Worm (Caenorhabditis elegans) whole organism, late embryonic: ENCODE data around the gene sdc-1.
A peak's percentile ranks its signal among the peaks of the same experiment; 100 is the strongest.

ENCODE experiments used
- K09A11.1 ChIP-seq: sonication (generic microtip); optimal IDR thresholded peaks from 2 replicates; lab custom pipeline; 2017; ENCODE audit warnings: antibody characterized with exemption, mild to moderate bottlenecking, missing genetic modification characterization, missing compliant biosample characterization; ENCODE audit not compliant: insufficient read depth
- T23F11.4 ChIP-seq: fragments of 200-800 bp; sonication (Bioruptor generic); optimal IDR thresholded peaks from 2 replicates; lab custom pipeline; 2018; ENCODE audit warnings: mild to moderate bottlenecking, missing genetic modification characterization, missing compliant biosample characterization
- Y22D7AL.16 ChIP-seq: sonication (generic microtip); optimal IDR thresholded peaks from 2 replicates; lab custom pipeline; 2016; ENCODE audit warnings: missing genetic modification characterization, missing compliant biosample characterization
- ceh-19 ChIP-seq: fragments of 200-800 bp; sonication (Bioruptor generic); optimal IDR thresholded peaks from 2 replicates; lab custom pipeline; 2018; ENCODE audit warnings: mild to moderate bottlenecking, missing genetic modification characterization, missing compliant biosample characterization
- ceh-2 ChIP-seq: sonication (generic microtip); optimal IDR thresholded peaks from 2 replicates; lab custom pipeline; 2016; ENCODE audit warnings: missing genotype, missing genetic modification characterization, missing compliant biosample characterization
- ceh-34 ChIP-seq: sonication (generic microtip); optimal IDR thresholded peaks from 2 replicates; lab custom pipeline; 2016; ENCODE audit warnings: mild to moderate bottlenecking, missing genetic modification characterization, missing compliant biosample characterization
- che-1 ChIP-seq: sonication (generic microtip); optimal IDR thresholded peaks from 2 replicates; lab custom pipeline; 2016; ENCODE audit warnings: mild to moderate bottlenecking, missing genetic modification characterization, missing compliant biosample characterization
- dve-1 ChIP-seq: sonication (generic microtip); optimal IDR thresholded peaks from 2 replicates; lab custom pipeline; 2017; ENCODE audit warnings: antibody characterized with exemption, mild to moderate bottlenecking, missing genetic modification characterization, missing compliant biosample characterization
- elt-2 ChIP-seq: sonication (generic microtip); optimal IDR thresholded peaks from 2 replicates; lab custom pipeline; 2016; ENCODE audit warnings: missing genetic modification reagents, missing genetic modification characterization, missing compliant biosample characterization
- elt-4 ChIP-seq: sonication (generic microtip); optimal IDR thresholded peaks from 2 replicates; lab custom pipeline; 2016; ENCODE audit warnings: missing genetic modification characterization, missing compliant biosample characterization
- eyg-1 ChIP-seq: sonication (generic microtip); optimal IDR thresholded peaks from 2 replicates; lab custom pipeline; 2016; ENCODE audit warnings: missing genotype, missing genetic modification characterization, missing compliant biosample characterization
- fax-1 ChIP-seq: sonication (generic microtip); optimal IDR thresholded peaks from 2 replicates; lab custom pipeline; 2016; ENCODE audit warnings: missing genotype, missing genetic modification characterization, missing compliant biosample characterization
- fkh-10 ChIP-seq: fragments of 150-350 bp; optimal IDR thresholded peaks from 2 replicates; lab custom pipeline; 2014; ENCODE audit warnings: missing biosample characterization, missing genetic modification reagents, missing genetic modification characterization
- fkh-6 ChIP-seq: sonication (generic microtip); optimal IDR thresholded peaks from 2 replicates; lab custom pipeline; 2016; ENCODE audit warnings: missing genetic modification characterization, missing compliant biosample characterization
- gmeb-2 ChIP-seq: sonication (generic microtip); optimal IDR thresholded peaks from 2 replicates; lab custom pipeline; 2016; ENCODE audit warnings: missing genetic modification characterization, inconsistent platforms, missing compliant biosample characterization
- hlh-13 ChIP-seq: fragments of 200-800 bp; sonication (Bioruptor generic); optimal IDR thresholded peaks from 2 replicates; lab custom pipeline; 2018; ENCODE audit warnings: mild to moderate bottlenecking, missing genetic modification characterization, missing compliant biosample characterization
- hlh-15 ChIP-seq: sonication (generic microtip); optimal IDR thresholded peaks from 2 replicates; lab custom pipeline; 2016; ENCODE audit warnings: missing genetic modification characterization, missing compliant biosample characterization
- hlh-30 ChIP-seq: sonication (generic microtip); optimal IDR thresholded peaks from 2 replicates; lab custom pipeline; 2017; ENCODE audit warnings: antibody characterized with exemption, missing genetic modification characterization, missing compliant biosample characterization; ENCODE audit not compliant: insufficient read depth
- hlh-8 ChIP-seq: sonication (generic microtip); optimal IDR thresholded peaks from 2 replicates; lab custom pipeline; 2016; ENCODE audit warnings: missing genotype, missing genetic modification characterization, missing compliant biosample characterization
- lin-11 ChIP-seq: fragments of 200-800 bp; sonication (Bioruptor generic); optimal IDR thresholded peaks from 2 replicates; lab custom pipeline; 2018; ENCODE audit warnings: mild to moderate bottlenecking, missing genetic modification characterization, missing compliant biosample characterization
- nhr-232 ChIP-seq: sonication (generic microtip); optimal IDR thresholded peaks from 2 replicates; lab custom pipeline; 2016; ENCODE audit warnings: missing genetic modification characterization, missing compliant biosample characterization
- odd-2 ChIP-seq: sonication (generic microtip); optimal IDR thresholded peaks from 2 replicates; lab custom pipeline; 2017; ENCODE audit warnings: antibody characterized with exemption, mild to moderate bottlenecking, missing genetic modification characterization, missing compliant biosample characterization
- pag-3 ChIP-seq: sonication (generic microtip); optimal IDR thresholded peaks from 2 replicates; lab custom pipeline; 2016; ENCODE audit warnings: missing compliant biosample characterization, missing genetic modification characterization, borderline replicate concordance
- pat-9 ChIP-seq: fragments of 200-800 bp; sonication (Bioruptor generic); optimal IDR thresholded peaks from 2 replicates; lab custom pipeline; 2018; ENCODE audit warnings: mild to moderate bottlenecking, missing genetic modification characterization, moderate library complexity, missing compliant biosample characterization
- pax-1 ChIP-seq: fragments of 150-350 bp; optimal IDR thresholded peaks from 2 replicates; lab custom pipeline; 2014; ENCODE audit warnings: missing biosample characterization, missing genetic modification characterization
- pha-4 ChIP-seq: fragments of 150-350 bp; optimal IDR thresholded peaks from 2 replicates; lab custom pipeline; 2018; ENCODE audit warnings: missing biosample characterization, missing genetic modification reagents, missing genetic modification characterization
- sox-2 ChIP-seq: fragments of 200-800 bp; sonication (Bioruptor generic); IDR thresholded peaks from 2 replicates; pipeline ENCODE4 v1.3.6; 2022; ENCODE audit warnings: missing genetic modification reagents, missing genetic modification characterization, missing compliant biosample characterization
- tbx-2 ChIP-seq: sonication (generic microtip); optimal IDR thresholded peaks from 2 replicates; lab custom pipeline; 2016; ENCODE audit warnings: missing genetic modification characterization, missing compliant biosample characterization
- tbx-7 ChIP-seq: sonication (generic microtip); optimal IDR thresholded peaks from 2 replicates; lab custom pipeline; 2016; ENCODE audit warnings: missing genotype, missing genetic modification characterization, missing compliant biosample characterization
- ttx-3 ChIP-seq: sonication (generic microtip); optimal IDR thresholded peaks from 2 replicates; lab custom pipeline; 2016; ENCODE audit warnings: missing genetic modification reagents, missing genetic modification characterization, missing compliant biosample characterization
- unc-86 ChIP-seq: sonication (generic microtip); optimal IDR thresholded peaks from 2 replicates; lab custom pipeline; 2016; ENCODE audit warnings: missing genetic modification characterization, missing compliant biosample characterization

Gene sdc-1

ce11 chrX:16250679-16251078 is 24.9 kb upstream of the sdc-1 start, which contains the start of gene W10G6.6:
Gene W10G6.6, minus strand, starts transcription at chrX:16250779.
- no peak for TF ChIP-seq pag-3 (tag; lab: Kevin White, UChicago)
- TF ChIP-seq sox-2 (GFP tag; lab: Robert Waterston, UW): no peak
- TF ChIP-seq ceh-19 (GFP tag; lab: Kevin White, UChicago): no peak
- TF ChIP-seq fax-1 (tag; lab: Kevin White, UChicago): no peak
- no peak for TF ChIP-seq unc-86 (tag; lab: Kevin White, UChicago)
- TF ChIP-seq fkh-6 (tag; lab: Kevin White, UChicago): no peak
- no peak for TF ChIP-seq nhr-232 (tag; lab: Kevin White, UChicago)
- no peak for TF ChIP-seq eyg-1 (tag; lab: Kevin White, UChicago)
- TF ChIP-seq pax-1 (tag; lab: Kevin White, UChicago): no peak
- no peak for TF ChIP-seq pha-4 (tag; lab: Kevin White, UChicago)
- TF ChIP-seq hlh-30: no peak

- no peak for TF ChIP-seq ceh-19 (GFP tag; lab: Kevin White, UChicago)
- TF ChIP-seq ceh-34 (tag; lab: Kevin White, UChicago): no peak
- TF ChIP-seq odd-2 (tag; lab: Kevin White, UChicago): no peak
- no peak for TF ChIP-seq K09A11.1 (tag; lab: Kevin White, UChicago)
- no peak for TF ChIP-seq fkh-10
- TF ChIP-seq pha-4 (tag; lab: Kevin White, UChicago): no peak
- no peak for TF ChIP-seq ttx-3 (tag; lab: Kevin White, UChicago)
Observed at ce11 chrX:16258503-16258902, 17.1 kb upstream of the sdc-1 start.

DNA sequence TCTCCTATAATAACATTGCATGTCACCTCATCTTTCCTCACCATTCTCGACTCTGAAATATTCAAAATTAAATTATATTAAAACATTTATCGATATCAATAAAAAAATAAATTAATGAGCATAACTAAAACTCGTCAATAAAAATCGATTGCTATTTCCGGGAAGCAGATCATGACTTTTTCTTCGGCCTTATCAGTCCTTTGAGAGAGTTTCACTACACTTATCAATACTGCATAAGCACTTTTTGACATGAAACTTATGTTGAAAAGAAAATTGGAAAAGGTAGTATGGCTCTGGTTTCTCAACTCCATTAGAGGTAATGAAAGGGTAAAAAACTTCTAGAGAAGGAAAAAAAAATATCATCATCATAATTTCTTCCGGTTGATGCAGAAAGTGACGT is 15.5 kb upstream of the sdc-1 start:
- TF ChIP-seq elt-2 (tag; lab: Kevin White, UChicago) (peak; percentile 32), gmeb-2 (no peak)

DNA sequence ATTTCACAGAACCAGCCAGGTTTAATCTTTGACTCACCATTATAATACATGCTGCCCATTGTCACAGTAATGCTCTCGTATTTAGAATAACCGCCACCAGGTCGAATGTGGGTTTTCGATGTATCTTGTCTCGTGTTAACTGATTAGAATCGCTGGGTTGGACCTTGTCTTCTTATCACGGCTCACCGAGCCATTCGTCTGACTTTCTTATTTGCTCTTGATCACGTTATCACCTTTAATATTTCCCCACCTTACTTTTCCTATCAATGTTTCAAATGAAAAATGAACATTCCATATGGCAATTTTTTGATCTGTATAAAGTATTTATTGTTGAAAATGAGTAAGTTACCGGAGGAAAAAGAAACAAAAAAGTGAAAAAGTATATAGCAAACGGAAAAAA is 13.6 kb upstream of the sdc-1 start, which contains the start of gene sgk-1:
TSS of gene sgk-1 (minus strand) at position 130 of the 400 bp plus-strand sequence.
- peak; percentile 66 for TF ChIP-seq elt-2 (tag; lab: Kevin White, UChicago)
- no peak for TF ChIP-seq fkh-10

DNA sequence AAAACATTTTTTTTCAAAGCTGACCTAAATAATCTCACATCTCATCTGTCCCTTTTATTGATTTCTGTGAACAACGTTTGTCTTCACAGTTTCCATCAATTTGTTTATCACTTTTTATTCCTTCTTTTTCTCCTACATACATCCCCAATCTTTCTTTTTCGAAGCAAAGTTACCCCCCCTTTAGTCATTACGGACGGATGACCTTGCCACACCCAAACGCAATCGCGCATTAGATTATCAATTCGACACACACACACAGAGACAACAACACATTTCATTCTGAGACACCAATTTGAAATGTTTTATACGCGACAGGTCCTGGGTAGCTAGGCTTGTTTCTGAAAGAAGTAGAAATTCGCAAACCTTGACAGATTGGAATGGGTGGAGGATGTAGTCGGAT is 12.3 kb upstream of the sdc-1 start:
- no peak for TF ChIP-seq unc-86 (tag; lab: Kevin White, UChicago)
- no peak for TF ChIP-seq elt-2 (tag; lab: Kevin White, UChicago)
- TF ChIP-seq pha-4 (tag; lab: Kevin White, UChicago): no peak
- TF ChIP-seq hlh-13 (GFP tag; lab: Kevin White, UChicago): no peak
- no peak for TF ChIP-seq lin-11 (tag; lab: Kevin White, UChicago)
- TF ChIP-seq gmeb-2: no peak
- no peak for TF ChIP-seq T23F11.4
- no peak for TF ChIP-seq Y22D7AL.16
- TF ChIP-seq eyg-1 (tag; lab: Kevin White, UChicago): no peak
- TF ChIP-seq tbx-2 (tag; lab: Kevin White, UChicago): no peak
- TF ChIP-seq tbx-7 (tag; lab: Kevin White, UChicago): no peak
- no peak for TF ChIP-seq elt-4 (tag; lab: Kevin White, UChicago)
- TF ChIP-seq che-1 (tag; lab: Kevin White, UChicago): no peak
- TF ChIP-seq dve-1: no peak
- TF ChIP-seq ceh-2 (tag; lab: Kevin White, UChicago): no peak
- TF ChIP-seq pat-9 (tag; lab: Kevin White, UChicago): no peak
- no peak for TF ChIP-seq pag-3 (tag; lab: Kevin White, UChicago)
- no peak for TF ChIP-seq hlh-15
- TF ChIP-seq hlh-8 (tag; lab: Kevin White, UChicago): no peak
- TF ChIP-seq odd-2 (tag; lab: Kevin White, UChicago): no peak
